Worm (Caenorhabditis elegans) whole organism, young adult: ENCODE measurements around the gene mdt-10.

Source experiments
- D2030.7 ChIP-seq: fragments of 200-800 bp; sonication (Bioruptor generic); IDR thresholded peaks from 2 replicates; pipeline ENCODE4 v1.3.6; 2022; ENCODE audit warnings: missing genetic modification reagents, missing genetic modification characterization, missing compliant biosample characterization
- F22D6.2 ChIP-seq: sonication (generic microtip); optimal IDR thresholded peaks from 2 replicates; lab custom pipeline; 2016; ENCODE audit warnings: mild to moderate bottlenecking, missing genetic modification characterization, missing compliant biosample characterization
- F23B12.7 ChIP-seq: sonication (generic microtip); optimal IDR thresholded peaks from 2 replicates; lab custom pipeline; 2017; ENCODE audit warnings: missing genetic modification characterization, mild to moderate bottlenecking, missing compliant biosample characterization, antibody characterized with exemption, moderate library complexity; ENCODE audit not compliant: insufficient read depth
- F37B4.10 ChIP-seq: fragments of 200-800 bp; sonication (Bioruptor generic); IDR thresholded peaks from 2 replicates; pipeline ENCODE4 v1.3.6; 2022; ENCODE audit warnings: missing genetic modification characterization, missing compliant biosample characterization
- F57C9.4 ChIP-seq: sonication (generic microtip); optimal IDR thresholded peaks from 2 replicates; lab custom pipeline; 2017; ENCODE audit warnings: mild to moderate bottlenecking, missing genetic modification characterization, missing compliant biosample characterization
- K12H6.12 ChIP-seq: fragments of 200-800 bp; sonication (Bioruptor generic); optimal IDR thresholded peaks from 2 replicates; lab custom pipeline; 2018; ENCODE audit warnings: mild to moderate bottlenecking, missing genetic modification characterization, missing compliant biosample characterization
- Y53G8AR.9 ChIP-seq: fragments of 200-800 bp; sonication (Bioruptor generic); conservative IDR thresholded peaks from 2 replicates; pipeline ENCODE4 v1.3.6; 2022; ENCODE audit warnings: missing genetic modification reagents, missing genetic modification characterization, missing compliant biosample characterization
- Y56A3A.18 ChIP-seq: fragments of 200-800 bp; sonication (Bioruptor generic); IDR thresholded peaks from 2 replicates; pipeline ENCODE4 v1.3.6; 2022; ENCODE audit warnings: missing genetic modification reagents, missing genetic modification characterization, missing compliant biosample characterization
- Y67H2A.10 ChIP-seq: fragments of 200-800 bp; sonication (Bioruptor generic); conservative IDR thresholded peaks from 2 replicates; pipeline ENCODE4 v1.3.6; 2022; ENCODE audit warnings: missing genetic modification reagents, missing genetic modification characterization, missing compliant biosample characterization
- Y79H2A.3 ChIP-seq: fragments of 200-800 bp; sonication (Bioruptor generic); conservative IDR thresholded peaks from 2 replicates; pipeline ENCODE4 v1.3.6; 2022; ENCODE audit warnings: missing genetic modification reagents, missing genetic modification characterization, missing compliant biosample characterization
- ZK185.1 ChIP-seq: sonication (generic microtip); optimal IDR thresholded peaks from 2 replicates; lab custom pipeline; 2016; ENCODE audit warnings: mild to moderate bottlenecking, missing genetic modification characterization, missing compliant biosample characterization; ENCODE audit not compliant: poor library complexity, severe bottlenecking
- akir-1 ChIP-seq: fragments of 200-800 bp; sonication (Bioruptor generic); optimal IDR thresholded peaks from 2 replicates; lab custom pipeline; 2018; ENCODE audit warnings: mild to moderate bottlenecking, missing genetic modification characterization, moderate library complexity, missing compliant biosample characterization
- aptf-3 ChIP-seq: fragments of 200-800 bp; sonication (Bioruptor generic); IDR thresholded peaks from 2 replicates; pipeline ENCODE4 v1.3.6; 2022; ENCODE audit warnings: missing genetic modification characterization, missing compliant biosample characterization
- attf-3 ChIP-seq: fragments of 200-800 bp; sonication (Bioruptor generic); conservative IDR thresholded peaks from 2 replicates; pipeline ENCODE4 v1.3.6; 2022; ENCODE audit warnings: missing genetic modification reagents, missing genetic modification characterization, missing compliant biosample characterization
- attf-5 ChIP-seq: fragments of 200-800 bp; sonication (Bioruptor generic); optimal IDR thresholded peaks from 2 replicates; lab custom pipeline; 2018; ENCODE audit warnings: mild to moderate bottlenecking, missing genetic modification characterization, missing compliant biosample characterization
- bed-2 ChIP-seq: fragments of 200-800 bp; sonication (Bioruptor generic); IDR thresholded peaks from 2 replicates; pipeline ENCODE4 v1.3.6; 2022; ENCODE audit warnings: missing genetic modification reagents, missing genetic modification characterization, missing compliant biosample characterization
- ccch-3 ChIP-seq: fragments of 200-800 bp; sonication (Bioruptor generic); optimal IDR thresholded peaks from 2 replicates; lab custom pipeline; 2018; ENCODE audit warnings: mild to moderate bottlenecking, missing genetic modification characterization, missing compliant biosample characterization
- cebp-1 ChIP-seq, 2 experiments: fragments of 200-800 bp in 1 of 2; sonication (Bioruptor generic) in 1 of 2; sonication (generic microtip) in 1 of 2; IDR thresholded peaks in 1 of 2; optimal IDR thresholded peaks in 1 of 2; 2 replicates each; pipeline versions ENCODE4 v1.3.6 to Lab custom; 2017 to 2022; ENCODE audit warnings: missing compliant biosample characterization in 2 of 2, missing genetic modification characterization in 2 of 2, mild to moderate bottlenecking in 1 of 2, missing genetic modification reagents in 1 of 2, moderate library complexity in 1 of 2
- ceh-79 ChIP-seq: sonication (generic microtip); optimal IDR thresholded peaks from 2 replicates; lab custom pipeline; 2017; ENCODE audit warnings: mild to moderate bottlenecking, missing genetic modification characterization, missing compliant biosample characterization
- chd-7 ChIP-seq: sonication (generic microtip); optimal IDR thresholded peaks from 2 replicates; lab custom pipeline; 2016; ENCODE audit warnings: mild to moderate bottlenecking, missing genetic modification characterization, moderate library complexity, missing compliant biosample characterization
- die-1 ChIP-seq: sonication (generic microtip); optimal IDR thresholded peaks from 2 replicates; lab custom pipeline; 2016; ENCODE audit warnings: missing genotype, mild to moderate bottlenecking, missing genetic modification characterization, missing compliant biosample characterization
- dpl-1 ChIP-seq: fragments of 150-350 bp; optimal IDR thresholded peaks from 2 replicates; lab custom pipeline; 2014; ENCODE audit warnings: missing biosample characterization, missing genetic modification reagents, missing genetic modification characterization
- egl-44 ChIP-seq: fragments of 200-800 bp; sonication (Bioruptor generic); IDR thresholded peaks from 2 replicates; pipeline ENCODE4 v1.3.6; 2022; ENCODE audit warnings: missing genetic modification reagents, missing genetic modification characterization, missing compliant biosample characterization
- egrh-3 ChIP-seq: fragments of 200-800 bp; sonication (Bioruptor generic); IDR thresholded peaks from 2 replicates; pipeline ENCODE4 v1.3.6; 2022; ENCODE audit warnings: missing genetic modification reagents, missing genetic modification characterization, missing compliant biosample characterization
- ekl-4 ChIP-seq: fragments of 200-800 bp; sonication (Bioruptor generic); IDR thresholded peaks from 2 replicates; pipeline ENCODE4 v1.3.6; 2022; ENCODE audit warnings: missing genetic modification reagents, missing genetic modification characterization, missing compliant biosample characterization
- fkh-3 ChIP-seq: sonication (generic microtip); optimal IDR thresholded peaks from 2 replicates; lab custom pipeline; 2016; ENCODE audit warnings: mild to moderate bottlenecking, missing genetic modification characterization, missing compliant biosample characterization
- gei-17 ChIP-seq: fragments of 200-800 bp; sonication (Bioruptor generic); optimal IDR thresholded peaks from 2 replicates; lab custom pipeline; 2018; ENCODE audit warnings: mild to moderate bottlenecking, missing genetic modification characterization, missing compliant biosample characterization
- hlh-26 ChIP-seq: fragments of 200-800 bp; sonication (Bioruptor generic); conservative IDR thresholded peaks from 2 replicates; pipeline ENCODE4 v1.3.6; 2022; ENCODE audit warnings: missing genetic modification reagents, missing genetic modification characterization, missing compliant biosample characterization
- hmg-1.2 ChIP-seq: fragments of 200-800 bp; sonication (Bioruptor generic); IDR thresholded peaks from 2 replicates; pipeline ENCODE4 v1.3.6; 2022; ENCODE audit warnings: missing genetic modification reagents, missing genetic modification characterization, missing compliant biosample characterization
- let-526 ChIP-seq: fragments of 200-800 bp; sonication (Bioruptor generic); IDR thresholded peaks from 2 replicates; pipeline ENCODE4 v1.3.6; 2022; ENCODE audit warnings: missing genetic modification reagents, missing genetic modification characterization, missing compliant biosample characterization
- lin-35 ChIP-seq, 3 experiments: fragments of 150-350 bp in 2 of 3; sonication (generic microtip) in 1 of 3; optimal IDR thresholded peaks; 2 replicates each; lab custom pipeline; 2014 to 2018; ENCODE audit warnings: missing biosample characterization in 3 of 3, missing genetic modification characterization in 3 of 3, missing genetic modification reagents in 3 of 3
- lin-40 ChIP-seq: sonication (generic microtip); optimal IDR thresholded peaks from 2 replicates; lab custom pipeline; 2016; ENCODE audit warnings: missing genetic modification characterization, mild to moderate bottlenecking, missing compliant biosample characterization, missing genotype, missing genetic modification reagents
- lsy-27 ChIP-seq: sonication (generic microtip); optimal IDR thresholded peaks from 2 replicates; lab custom pipeline; 2017; ENCODE audit warnings: missing genetic modification characterization, mild to moderate bottlenecking, missing compliant biosample characterization, antibody characterized with exemption, missing genotype, borderline replicate concordance; ENCODE audit not compliant: insufficient read depth
- madf-6 ChIP-seq: fragments of 200-800 bp; sonication (Bioruptor generic); IDR thresholded peaks from 2 replicates; pipeline ENCODE4 v1.3.6; 2022; ENCODE audit warnings: missing genetic modification reagents, missing genetic modification characterization, missing compliant biosample characterization
- mcd-1 ChIP-seq: fragments of 200-800 bp; sonication (Bioruptor generic); IDR thresholded peaks from 2 replicates; pipeline ENCODE4 v1.3.6; 2022; ENCODE audit warnings: missing genetic modification reagents, missing genetic modification characterization, missing compliant biosample characterization
- mxl-1 ChIP-seq: sonication (generic microtip); optimal IDR thresholded peaks from 2 replicates; lab custom pipeline; 2016; ENCODE audit warnings: missing genetic modification characterization, missing compliant biosample characterization
- nfyb-1 ChIP-seq: fragments of 200-800 bp; sonication (Bioruptor generic); IDR thresholded peaks from 2 replicates; pipeline ENCODE4 v1.3.6; 2022; ENCODE audit warnings: missing genetic modification reagents, missing genetic modification characterization, missing compliant biosample characterization
- nhr-179 ChIP-seq: sonication (generic microtip); optimal IDR thresholded peaks from 2 replicates; lab custom pipeline; 2016; ENCODE audit warnings: mild to moderate bottlenecking, missing genetic modification characterization, missing compliant biosample characterization
- nhr-27 ChIP-seq: fragments of 200-800 bp; sonication (Bioruptor generic); optimal IDR thresholded peaks from 2 replicates; lab custom pipeline; 2018; ENCODE audit warnings: mild to moderate bottlenecking, missing genetic modification characterization, moderate library complexity, missing compliant biosample characterization
- pha-4 ChIP-seq: fragments of 150-350 bp; sonication (generic microtip); optimal IDR thresholded peaks from 2 replicates; lab custom pipeline; 2014; ENCODE audit warnings: missing biosample characterization, missing genetic modification reagents, missing genetic modification characterization
- rpc-1 ChIP-seq, 2 experiments: fragments of 150-350 bp in 1 of 2; sonication (generic microtip) in 1 of 2; optimal IDR thresholded peaks; 2 replicates each; lab custom pipeline; 2014 to 2018; ENCODE audit warnings: missing biosample characterization in 1 of 2, missing genetic modification characterization in 1 of 2, missing genetic modification reagents in 1 of 2, missing genotype in 1 of 2
- somi-1 ChIP-seq: fragments of 200-800 bp; sonication (Bioruptor generic); optimal IDR thresholded peaks from 2 replicates; lab custom pipeline; 2018; ENCODE audit warnings: mild to moderate bottlenecking, missing genetic modification characterization, missing compliant biosample characterization
- tbx-9 ChIP-seq: sonication (generic microtip); optimal IDR thresholded peaks from 2 replicates; lab custom pipeline; 2016; ENCODE audit warnings: borderline replicate concordance, missing genetic modification characterization, inconsistent platforms, missing compliant biosample characterization
- unc-130 ChIP-seq: sonication (generic microtip); optimal IDR thresholded peaks from 2 replicates; lab custom pipeline; 2016; ENCODE audit warnings: missing genetic modification reagents, missing genetic modification characterization, missing compliant biosample characterization
- ztf-18 ChIP-seq: sonication (generic microtip); optimal IDR thresholded peaks from 2 replicates; lab custom pipeline; 2016; ENCODE audit warnings: missing genotype, mild to moderate bottlenecking, missing genetic modification characterization, missing compliant biosample characterization
- ztf-22 ChIP-seq: fragments of 200-800 bp; sonication (Bioruptor generic); optimal IDR thresholded peaks from 2 replicates; lab custom pipeline; 2018; ENCODE audit warnings: mild to moderate bottlenecking, missing genetic modification characterization, moderate library complexity, missing compliant biosample characterization
- ztf-6 ChIP-seq: fragments of 200-800 bp; sonication (Bioruptor generic); IDR thresholded peaks from 2 replicates; pipeline ENCODE4 v1.3.6; 2022; ENCODE audit warnings: missing genetic modification reagents, missing genetic modification characterization, missing compliant biosample characterization

mdt-10 gene

ce11 chrII:7880373-7880862 lies 25.6 kb upstream of the mdt-10 start, which contains the start of gene perm-1 (continued):
- TF ChIP-seq rpc-1 (optimal IDR thresholded peaks at IDR 0.05; lab: Kevin White, UChicago) (no peak), rpc-1 (tag; optimal IDR thresholded peaks at IDR 0.05; lab: Kevin White, UChicago) (no peak), hlh-26 (GFP tag; lab: Robert Waterston, UW) (no peak), mxl-1 (tag; lab: Kevin White, UChicago) (no peak), attf-3 (GFP tag; lab: Robert Waterston, UW) (peak; percentile 51; the same call in 1 of the 2 replicates), die-1 (no peak), akir-1 (GFP tag; lab: Kevin White, UChicago) (no peak), ztf-22 (GFP tag; lab: Kevin White, UChicago) (no peak), F22D6.2 (tag; lab: Kevin White, UChicago) (no peak), ztf-18 (tag; lab: Kevin White, UChicago) (peak; percentile 44), let-526 (GFP tag; lab: Robert Waterston, UW) (no peak), madf-6 (GFP tag; lab: Robert Waterston, UW) (peak; percentile 99), ccch-3 (GFP tag; lab: Kevin White, UChicago) (no peak), somi-1 (GFP tag; lab: Kevin White, UChicago) (no peak), egl-44 (no peak), nhr-27 (tag; lab: Kevin White, UChicago) (no peak), bed-2 (no peak), F23B12.7 (peak; percentile 37), Y79H2A.3 (GFP tag; lab: Robert Waterston, UW) (no peak), ekl-4 (GFP tag; lab: Robert Waterston, UW) (peak; percentile 81), K12H6.12 (tag; lab: Kevin White, UChicago) (no peak), attf-5 (GFP tag; lab: Kevin White, UChicago) (no peak), ceh-79 (no peak), egrh-3 (GFP tag; lab: Robert Waterston, UW) (no peak), cebp-1 (GFP tag; IDR thresholded peaks at IDR 0.05; lab: Robert Waterston, UW) (no peak), cebp-1 (tag; optimal IDR thresholded peaks at IDR 0.05; lab: Kevin White, UChicago) (no peak), D2030.7 (peak; percentile 96), unc-130 (GFP tag; lab: Kevin White, UChicago) (peak; percentile 93), F37B4.10 (GFP tag; lab: Robert Waterston, UW) (no peak), chd-7 (tag; lab: Kevin White, UChicago) (no peak), dpl-1 (peak; percentile 87), Y67H2A.10 (GFP tag; lab: Robert Waterston, UW) (no peak), tbx-9 (no peak), nfyb-1 (GFP tag; lab: Robert Waterston, UW) (no peak), Y53G8AR.9 (peak; percentile 50; the same call in 1 of the 2 replicates), lsy-27 (tag; lab: Kevin White, UChicago) (no peak), hmg-1.2 (GFP tag; lab: Robert Waterston, UW) (peak; percentile 71; the same call in 1 of the 2 replicates), nhr-179 (tag; lab: Kevin White, UChicago) (no peak), aptf-3 (no peak), Y56A3A.18 (GFP tag; lab: Robert Waterston, UW) (no peak), mcd-1 (GFP tag; lab: Robert Waterston, UW) (peak; percentile 65; the same call in 1 of the 2 replicates), F57C9.4 (no peak), lin-40 (tag; lab: Kevin White, UChicago) (no peak), fkh-3 (tag; lab: Kevin White, UChicago) (no peak), pha-4 (tag; lab: Kevin White, UChicago) (no peak), lin-35 (GFP tag; optimal IDR thresholded peaks at IDR 0.05; lab: Kevin White, UChicago) (peak in 1 of 3 experiments; percentile 61), ZK185.1 (tag; lab: Kevin White, UChicago) (no peak), gei-17 (GFP tag; lab: Kevin White, UChicago) (no peak), ztf-6 (no peak)
